Worm (Caenorhabditis elegans): Measurements from ENCODE around the gene ZK1127.4.

Gene ZK1127.4

DNA sequence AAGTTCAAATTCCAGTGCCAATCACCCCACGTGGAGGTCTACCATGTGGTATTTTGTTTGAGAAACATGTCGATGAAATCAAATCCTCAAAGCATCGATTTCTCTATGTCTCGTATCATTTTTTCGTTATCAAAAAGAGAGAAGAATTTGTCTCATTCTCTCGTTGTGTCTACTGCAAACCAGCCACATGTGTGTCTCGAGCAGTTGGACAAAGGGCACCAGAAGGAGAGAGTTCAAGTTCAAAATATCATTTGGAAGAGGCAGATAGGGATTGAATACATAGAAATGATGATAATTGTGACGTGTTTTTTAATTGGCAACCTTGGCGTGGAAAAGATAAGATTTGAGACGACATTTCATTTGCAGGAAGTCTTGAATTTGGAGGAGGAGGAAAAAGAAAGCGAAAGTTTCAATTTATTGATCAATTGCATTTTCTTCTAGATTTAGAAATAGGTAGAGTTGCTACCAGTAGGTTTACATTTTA is 5.6 kb downstream of the ZK1127.4 start (continued):
- peak in 1 of 2 experiments; percentile 59 for TF ChIP-seq lin-35 (GFP tag; optimal IDR thresholded peaks at IDR 0.05)
- TF ChIP-seq unc-86 (tag; optimal IDR thresholded peaks at IDR 0.05) = no peak
- TF ChIP-seq nhr-84 (tag; optimal IDR thresholded peaks at IDR 0.05) = no peak
- TF ChIP-seq pag-3 (tag; optimal IDR thresholded peaks at IDR 0.05; ENCODE audit: borderline replicate concordance, insufficient read depth) = peak; percentile 5
- no peak for TF ChIP-seq lin-39 (tag; optimal IDR thresholded peaks at IDR 0.05)
- TF ChIP-seq nhr-19 (GFP tag; conservative IDR thresholded peaks at IDR 0.05) = peak; percentile 48; the same call in 1 of the 2 replicates
- TF ChIP-seq hlh-4 (tag; optimal IDR thresholded peaks at IDR 0.05) = no peak
- peak; percentile 18 for TF ChIP-seq nhr-47 (tag; optimal IDR thresholded peaks at IDR 0.05)
- peak; percentile 57 for TF ChIP-seq skn-1 (tag; optimal IDR thresholded peaks at IDR 0.05)
- peak; percentile 30 for TF ChIP-seq ztf-4 (tag; optimal IDR thresholded peaks at IDR 0.05)
- no peak for TF ChIP-seq lin-15B (tag; optimal IDR thresholded peaks at IDR 0.05)
- TF ChIP-seq hlh-17 (GFP tag; optimal IDR thresholded peaks at IDR 0.05; ENCODE audit: borderline replicate concordance) = no peak
- TF ChIP-seq unc-62 (GFP tag; optimal IDR thresholded peaks at IDR 0.05) = no peak
- no peak for TF ChIP-seq fkh-4 (tag; optimal IDR thresholded peaks at IDR 0.05; ENCODE audit: borderline replicate concordance)
- no peak for TF ChIP-seq hpl-2 (GFP tag; optimal IDR thresholded peaks at IDR 0.05)
- no peak for TF ChIP-seq F16B12.6 (tag; optimal IDR thresholded peaks at IDR 0.05)
- peak; percentile 46 for TF ChIP-seq grh-1 (GFP tag; IDR thresholded peaks at IDR 0.05)
- TF ChIP-seq elt-3 (tag; optimal IDR thresholded peaks at IDR 0.05) = peak in 3 of 6 experiments; percentile 53 to 79 (median 72)
- no peak for TF ChIP-seq unc-130 (tag; optimal IDR thresholded peaks at IDR 0.05)
- peak; percentile 87 for TF ChIP-seq nhr-20 (tag; optimal IDR thresholded peaks at IDR 0.05)
- TF ChIP-seq lin-14 (GFP tag; optimal IDR thresholded peaks at IDR 0.05) = peak; percentile 88
- no peak for TF ChIP-seq sox-4 (tag; optimal IDR thresholded peaks at IDR 0.05)
- peak; percentile 6 to 54 for TF ChIP-seq lsy-2 (tag; optimal IDR thresholded peaks at IDR 0.05)
- peak; percentile 64 for TF ChIP-seq rnt-1 (tag; optimal IDR thresholded peaks at IDR 0.05)

DNA sequence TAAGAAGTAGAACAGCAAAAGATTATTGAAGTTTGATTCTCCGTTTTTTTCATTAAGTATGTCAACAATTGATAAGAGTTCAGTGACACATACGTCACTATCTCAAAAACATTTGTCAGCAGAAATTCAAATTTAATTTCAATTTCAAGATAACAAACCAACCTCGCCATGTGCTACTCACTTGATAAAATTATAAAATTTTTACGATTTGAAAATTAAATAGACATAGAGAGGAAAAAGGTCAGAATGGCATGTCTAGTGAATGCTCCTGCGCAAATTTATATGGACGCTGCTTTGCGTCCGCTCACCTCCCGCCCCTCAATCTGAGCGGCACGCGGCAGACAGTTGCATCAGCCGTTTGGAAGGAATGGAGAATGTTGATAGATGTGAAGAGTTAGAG is 6.5 kb downstream of the ZK1127.4 start:
- no peak for TF ChIP-seq nhr-77 (tag; optimal IDR thresholded peaks at IDR 0.05)
- TF ChIP-seq snpc-4 (tag; optimal IDR thresholded peaks at IDR 0.05) = no peak
- no peak for TF ChIP-seq alr-1 (tag; optimal IDR thresholded peaks at IDR 0.05; ENCODE audit: borderline replicate concordance)
- TF ChIP-seq tbx-2 (tag; optimal IDR thresholded peaks at IDR 0.05) = no peak
- TF ChIP-seq lir-3 (tag; optimal IDR thresholded peaks at IDR 0.05; ENCODE audit: poor library complexity) = no peak
- peak; percentile 93 for TF ChIP-seq elt-2 (tag; optimal IDR thresholded peaks at IDR 0.05)
- TF ChIP-seq mep-1 (tag; optimal IDR thresholded peaks at IDR 0.05) = no peak
- no peak for TF ChIP-seq ces-1 (GFP tag; optimal IDR thresholded peaks at IDR 0.05)
- no peak for TF ChIP-seq mef-2 (tag; optimal IDR thresholded peaks at IDR 0.05)
- peak in 1 of 2 experiments; percentile 13 for TF ChIP-seq lin-35 (GFP tag; optimal IDR thresholded peaks at IDR 0.05)
- TF ChIP-seq nhr-20 (tag; optimal IDR thresholded peaks at IDR 0.05) = peak; percentile 19
- TF ChIP-seq efl-3 (GFP tag; optimal IDR thresholded peaks at IDR 0.05) = no peak
- no peak for TF ChIP-seq nhr-85 (tag)
- no peak for TF ChIP-seq nhr-76 (tag; optimal IDR thresholded peaks at IDR 0.05)
- TF ChIP-seq ceh-8 (GFP tag; optimal IDR thresholded peaks at IDR 0.05) = no peak
- TF ChIP-seq rnt-1 (tag; optimal IDR thresholded peaks at IDR 0.05) = peak; percentile 57
- TF ChIP-seq lin-14 (GFP tag; optimal IDR thresholded peaks at IDR 0.05) = peak; percentile 32
- TF ChIP-seq egl-13 (tag; optimal IDR thresholded peaks at IDR 0.05) = no peak
- TF ChIP-seq skn-1 (tag; optimal IDR thresholded peaks at IDR 0.05) = no peak
- TF ChIP-seq C34B4.2 (tag; optimal IDR thresholded peaks at IDR 0.05) = no peak
- TF ChIP-seq dsc-1 (tag; optimal IDR thresholded peaks at IDR 0.05) = no peak
- no peak for TF ChIP-seq ztf-4 (tag; optimal IDR thresholded peaks at IDR 0.05)
- TF ChIP-seq aly-2 (tag; optimal IDR thresholded peaks at IDR 0.05) = no peak
- TF ChIP-seq mab-9 (GFP tag; IDR thresholded peaks at IDR 0.05) = no peak
- TF ChIP-seq vab-15 (tag; optimal IDR thresholded peaks at IDR 0.05) = no peak
- TF ChIP-seq nhr-71 (tag; optimal IDR thresholded peaks at IDR 0.05) = peak; percentile 15
- no peak for TF ChIP-seq xbp-1 (tag; optimal IDR thresholded peaks at IDR 0.05)
- TF ChIP-seq unc-130 (tag; optimal IDR thresholded peaks at IDR 0.05) = no peak
- TF ChIP-seq nhr-19 (GFP tag; conservative IDR thresholded peaks at IDR 0.05) = no peak

Data from whole organism, L1 larva.